Worm (Caenorhabditis elegans) whole organism, L2 larva: ENCODE measurements around the gene unc-84.

ENCODE experiments used
- ZK546.5 ChIP-seq: sonication (generic microtip); optimal IDR thresholded peaks from 2 replicates; lab custom pipeline; 2017; ENCODE audit warnings: missing biosample characterization, missing genetic modification characterization
- ama-1 ChIP-seq: fragments of 150-350 bp; optimal IDR thresholded peaks from 2 replicates; lab custom pipeline; 2018; ENCODE audit warnings: inconsistent platforms
- egl-27 ChIP-seq: sonication (generic microtip); optimal IDR thresholded peaks from 3 replicates; lab custom pipeline; 2017; ENCODE audit warnings: missing biosample characterization, missing genetic modification reagents, missing genetic modification characterization
- elt-3 ChIP-seq: sonication (generic microtip); optimal IDR thresholded peaks from 2 replicates; lab custom pipeline; 2017; ENCODE audit warnings: missing biosample characterization, missing genetic modification characterization
- nhr-23 ChIP-seq: fragments of 150-350 bp; optimal IDR thresholded peaks from 2 replicates; lab custom pipeline; 2014; ENCODE audit warnings: missing biosample characterization, missing genetic modification reagents, missing genetic modification characterization
- nhr-237 ChIP-seq: fragments of 150-350 bp; optimal IDR thresholded peaks from 2 replicates; lab custom pipeline; 2014; ENCODE audit warnings: missing biosample characterization, missing genetic modification characterization
- nhr-25 ChIP-seq: fragments of 150-350 bp; sonication (generic microtip); optimal IDR thresholded peaks from 3 replicates; lab custom pipeline; 2014; ENCODE audit warnings: missing biosample characterization, missing genetic modification characterization
- nhr-6 ChIP-seq: fragments of 150-350 bp; optimal IDR thresholded peaks from 2 replicates; lab custom pipeline; 2014; ENCODE audit warnings: missing biosample characterization, missing genetic modification characterization

DNA sequence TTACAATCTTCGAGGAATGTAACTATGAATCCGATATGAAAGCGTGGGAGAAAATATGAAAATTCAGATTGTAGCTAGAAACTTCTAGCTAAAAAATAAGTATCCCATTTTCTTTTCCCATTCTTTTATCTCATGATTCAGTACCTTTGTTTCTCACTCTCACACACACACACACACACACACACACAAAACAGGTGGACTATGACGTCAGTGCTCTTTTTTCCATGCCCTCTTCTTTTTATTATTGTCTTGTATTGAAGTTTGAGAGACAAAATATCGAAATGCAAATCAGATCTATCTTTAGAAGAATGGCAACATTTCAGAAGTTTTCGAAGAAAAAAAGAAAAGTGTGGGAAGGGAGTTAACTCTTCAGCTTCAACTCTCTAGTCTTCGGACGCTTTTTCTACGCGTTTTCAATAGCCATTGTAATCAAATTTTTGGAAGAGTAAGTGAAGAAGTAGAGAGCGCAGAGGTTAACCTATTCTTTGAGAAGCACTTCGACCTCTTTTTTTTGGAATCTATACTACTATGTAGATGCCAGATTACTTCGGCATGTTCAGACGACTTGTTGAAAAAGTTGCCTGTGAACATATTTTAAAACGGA, 49.4 kb downstream of the unc-84 start:
- TF ChIP-seq nhr-25 (tag; lab: Kevin White, UChicago) (no peak), nhr-237 (tag; lab: Kevin White, UChicago) (no peak), elt-3 (no peak), nhr-6 (tag; lab: Kevin White, UChicago) (no peak), ama-1 (lab: Kevin White, UChicago) (no peak), ZK546.5 (tag; lab: Kevin White, UChicago) (no peak), nhr-23 (tag; lab: Kevin White, UChicago) (no peak), egl-27 (tag; lab: Kevin White, UChicago) (no peak)
